Worm (Caenorhabditis elegans) whole organism, young adult: Measurements from ENCODE around the gene rhr-1.

ENCODE experiments used
- bed-1 ChIP-seq: fragments of 200-800 bp; sonication (Bioruptor generic); IDR thresholded peaks from 2 replicates; pipeline ENCODE4 v1.3.6; 2022; ENCODE audit warnings: missing genetic modification reagents, missing genetic modification characterization, missing compliant biosample characterization
- mes-4 ChIP-seq: sonication (generic microtip); optimal IDR thresholded peaks from 2 replicates; lab custom pipeline; 2016; ENCODE audit warnings: missing genotype, missing genetic modification characterization, missing compliant biosample characterization
- pha-4 ChIP-seq: fragments of 150-350 bp; sonication (generic microtip); optimal IDR thresholded peaks from 2 replicates; lab custom pipeline; 2014; ENCODE audit warnings: missing biosample characterization, missing genetic modification reagents, missing genetic modification characterization

DNA sequence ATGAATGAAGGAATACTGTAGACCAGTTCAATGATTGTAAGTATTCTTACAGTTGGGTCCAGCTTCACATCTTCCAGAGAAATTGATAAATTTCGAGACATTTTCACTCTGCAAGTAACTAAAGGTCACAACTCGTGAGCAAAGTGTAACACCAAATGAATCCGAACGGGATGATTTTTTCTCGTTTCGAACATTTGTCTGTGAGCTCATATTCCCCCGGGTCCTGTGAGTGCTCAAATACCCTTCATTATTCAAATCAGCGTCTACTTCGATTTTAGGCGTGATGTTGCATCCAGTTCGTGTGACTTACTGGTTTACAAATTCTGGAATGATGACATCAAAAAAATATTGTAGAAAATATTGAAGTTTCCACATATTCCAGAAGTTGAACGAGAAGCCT, 37.4 kb downstream of the rhr-1 start, which contains the start of gene srg-68:
- no peak for TF ChIP-seq bed-1 (GFP tag; lab: Robert Waterston, UW)
- no peak for TF ChIP-seq pha-4 (tag; lab: Kevin White, UChicago)
- no peak for TF ChIP-seq mes-4
